6 fruit fly cellular contexts compared by ENCODE assay signal in genomic region chrX:13287854-13288376, dm6.
TF ChIP-seq lines count a peak whose summit lies in the region.

Remo (plus strand) TSS chrX:13288051.

- TF ChIP-seq CTCF in S2 (optimal IDR thresholded peaks at IDR 0.05; lab: Kevin White, UChicago) = peak; percentile 10 to 40
- peak; percentile 40 for TF ChIP-seq CTCF in whole organism, embryonic (GFP tag; optimal IDR thresholded peaks at IDR 0.05; lab: Kevin White, UChicago)

TF ChIP-seq in whole organism, adult, 20 proteins besides CTCF, POLR2A, EP300 and RAD21:
- TF ChIP-seq CG7045 (GFP tag; optimal IDR thresholded peaks at IDR 0.05; lab: Kevin White, UChicago) (no peak), pad (GFP tag; optimal IDR thresholded peaks at IDR 0.05; lab: Kevin White, UChicago) (peak; percentile 31), toe (GFP tag; optimal IDR thresholded peaks at IDR 0.05; lab: Kevin White, UChicago) (no peak), Mnt (GFP tag; optimal IDR thresholded peaks at IDR 0.05; lab: Kevin White, UChicago) (peak; percentile 20), ovo (GFP tag; optimal IDR thresholded peaks at IDR 0.05; lab: Kevin White, UChicago) (peak; percentile 12), cnc (optimal IDR thresholded peaks at IDR 0.05; lab: Kevin White, UChicago) (no peak), Hr96 (GFP tag; optimal IDR thresholded peaks at IDR 0.05; lab: Kevin White, UChicago) (no peak), CG7101 (tag; optimal IDR thresholded peaks at IDR 0.05; lab: Kevin White, UChicago) (peak; percentile 31), CG11617 (GFP tag; optimal IDR thresholded peaks at IDR 0.05; lab: Kevin White, UChicago) (peak; percentile 5), tj (GFP tag; optimal IDR thresholded peaks at IDR 0.05; lab: Kevin White, UChicago) (peak; percentile 34), bab1 (GFP tag; optimal IDR thresholded peaks at IDR 0.05; lab: Kevin White, UChicago) (peak; percentile 26), Clk (GFP tag; optimal IDR thresholded peaks at IDR 0.05; lab: Kevin White, UChicago) (no peak)
TF ChIP-seq in whole organism, adult: peak in this region for 7.

TF ChIP-seq in whole organism, embryonic, 481 proteins besides CTCF, POLR2A, EP300 and RAD21 (continues in another document):
- TF ChIP-seq crc (GFP tag; optimal IDR thresholded peaks at IDR 0.05; lab: Kevin White, UChicago) (no peak), CG34376 (GFP tag; optimal IDR thresholded peaks at IDR 0.05; lab: Kevin White, UChicago) (no peak), NK7.1 (GFP tag; optimal IDR thresholded peaks at IDR 0.05; lab: Kevin White, UChicago) (no peak), cad (GFP tag; optimal IDR thresholded peaks at IDR 0.05; lab: Kevin White, UChicago) (no peak), CG11560 (tag; IDR thresholded peaks at IDR 0.05; lab: Robert Waterston, UW) (no peak), CG18764 (GFP tag; optimal IDR thresholded peaks at IDR 0.05; lab: Kevin White, UChicago) (no peak), D (optimal IDR thresholded peaks at IDR 0.05; lab: Kevin White, UChicago) (no peak), D (GFP tag; optimal IDR thresholded peaks at IDR 0.05; lab: Kevin White, UChicago) (no peak), sqz (GFP tag; optimal IDR thresholded peaks at IDR 0.05; lab: Kevin White, UChicago) (peak; percentile 78), lov (optimal IDR thresholded peaks at IDR 0.05; lab: Kevin White, UChicago) (no peak), lov (GFP tag; IDR thresholded peaks at IDR 0.05; lab: Robert Waterston, UW) (no peak), MESR4 (GFP tag; optimal IDR thresholded peaks at IDR 0.05; lab: Kevin White, UChicago) (peak; percentile 92), pita (GFP tag; optimal IDR thresholded peaks at IDR 0.05; lab: Kevin White, UChicago) (peak; percentile 78), sd (tag; optimal IDR thresholded peaks at IDR 0.05; lab: Kevin White, UChicago) (peak; percentile 15), vvl (GFP tag; IDR thresholded peaks at IDR 0.05; lab: Robert Waterston, UW) (no peak), CG14050 (GFP tag; IDR thresholded peaks at IDR 0.05; lab: Robert Waterston, UW) (no peak), tin (GFP tag; optimal IDR thresholded peaks at IDR 0.05; lab: Kevin White, UChicago) (no peak), Nf-YA (GFP tag; IDR thresholded peaks at IDR 0.05; lab: Robert Waterston, UW) (no peak), CG3065 (GFP tag; optimal IDR thresholded peaks at IDR 0.05; lab: Kevin White, UChicago) (no peak), da (GFP tag; optimal IDR thresholded peaks at IDR 0.05; lab: Kevin White, UChicago) (no peak), CG15696 (tag; optimal IDR thresholded peaks at IDR 0.05; lab: Kevin White, UChicago) (no peak)

TF ChIP-seq in whole organism, prepupa, 60 proteins besides CTCF, POLR2A, EP300 and RAD21 (continues in another document):
- TF ChIP-seq CG6792 (GFP tag; optimal IDR thresholded peaks at IDR 0.05; lab: Kevin White, UChicago) (no peak), Eip75B (GFP tag; optimal IDR thresholded peaks at IDR 0.05; lab: Kevin White, UChicago) (no peak), Hr39 (GFP tag; optimal IDR thresholded peaks at IDR 0.05; lab: Kevin White, UChicago) (no peak), CG8319 (GFP tag; optimal IDR thresholded peaks at IDR 0.05; lab: Kevin White, UChicago) (no peak), CG6854 (GFP tag; optimal IDR thresholded peaks at IDR 0.05; lab: Kevin White, UChicago) (peak; percentile 26), CG10631 (GFP tag; optimal IDR thresholded peaks at IDR 0.05; lab: Kevin White, UChicago) (no peak), Hr38 (GFP tag; optimal IDR thresholded peaks at IDR 0.05; lab: Kevin White, UChicago) (no peak), acj6 (GFP tag; optimal IDR thresholded peaks at IDR 0.05; lab: Kevin White, UChicago) (no peak), CG10669 (GFP tag; optimal IDR thresholded peaks at IDR 0.05; lab: Kevin White, UChicago) (no peak), CG1621 (tag; optimal IDR thresholded peaks at IDR 0.05; lab: Kevin White, UChicago) (no peak), CG4318 (GFP tag; optimal IDR thresholded peaks at IDR 0.05; lab: Kevin White, UChicago) (no peak), fkh (GFP tag; optimal IDR thresholded peaks at IDR 0.05; lab: Kevin White, UChicago) (no peak), CG8119 (GFP tag; IDR thresholded peaks at IDR 0.05; lab: Robert Waterston, UW) (no peak), achi (GFP tag; optimal IDR thresholded peaks at IDR 0.05; lab: Kevin White, UChicago) (no peak), CG11762 (GFP tag; optimal IDR thresholded peaks at IDR 0.05; lab: Kevin White, UChicago; ENCODE audit: insufficient read depth) (no peak), ss (GFP tag; optimal IDR thresholded peaks at IDR 0.05; lab: Kevin White, UChicago) (no peak), Eip78C (GFP tag; lab: Kevin White, UChicago) (peak; percentile 32), CG3919 (GFP tag; optimal IDR thresholded peaks at IDR 0.05; lab: Kevin White, UChicago) (no peak), svp (GFP tag; lab: Kevin White, UChicago) (peak; percentile 59), Sox15 (GFP tag; optimal IDR thresholded peaks at IDR 0.05; lab: Kevin White, UChicago) (no peak), dsx (GFP tag; optimal IDR thresholded peaks at IDR 0.05; lab: Kevin White, UChicago; ENCODE audit: poor library complexity, severe bottlenecking) (no peak), esn (GFP tag; optimal IDR thresholded peaks at IDR 0.05; lab: Kevin White, UChicago) (peak; percentile 17)

TF ChIP-seq in whole organism, pupa, 21 proteins besides CTCF, POLR2A, EP300 and RAD21:
- TF ChIP-seq EcR (GFP tag; optimal IDR thresholded peaks at IDR 0.05; lab: Kevin White, UChicago) (peak; percentile 66), CG17806 (tag; optimal IDR thresholded peaks at IDR 0.05; lab: Kevin White, UChicago) (no peak), CG9948 (tag; optimal IDR thresholded peaks at IDR 0.05; lab: Kevin White, UChicago) (no peak), CG13204 (GFP tag; optimal IDR thresholded peaks at IDR 0.05; lab: Kevin White, UChicago) (no peak), Pif1B (GFP tag; optimal IDR thresholded peaks at IDR 0.05; lab: Kevin White, UChicago) (no peak)

TF ChIP-seq in whole organism, wandering third instar larva, 38 proteins besides CTCF, POLR2A, EP300 and RAD21:
- no peak for TF ChIP-seq psq (GFP tag; optimal IDR thresholded peaks at IDR 0.05; lab: Kevin White, UChicago)
- TF ChIP-seq Hr83 (GFP tag; optimal IDR thresholded peaks at IDR 0.05; lab: Kevin White, UChicago; ENCODE audit: poor library complexity, severe bottlenecking) = no peak
- TF ChIP-seq OdsH (GFP tag; optimal IDR thresholded peaks at IDR 0.05; lab: Kevin White, UChicago) = peak; percentile 0
- no peak for TF ChIP-seq lola (GFP tag; optimal IDR thresholded peaks at IDR 0.05; lab: Kevin White, UChicago)
- TF ChIP-seq Rel (GFP tag; optimal IDR thresholded peaks at IDR 0.05; lab: Kevin White, UChicago) = no peak
- TF ChIP-seq Rel (tag; optimal IDR thresholded peaks at IDR 0.05; lab: Kevin White, UChicago) = peak; percentile 38
- TF ChIP-seq foxo (GFP tag; optimal IDR thresholded peaks at IDR 0.05; lab: Kevin White, UChicago) = no peak
- no peak for TF ChIP-seq Dfd (GFP tag; optimal IDR thresholded peaks at IDR 0.05; lab: Kevin White, UChicago)
- TF ChIP-seq Mio (GFP tag; optimal IDR thresholded peaks at IDR 0.05; lab: Kevin White, UChicago) = no peak
- no peak for TF ChIP-seq N (GFP tag; optimal IDR thresholded peaks at IDR 0.05; lab: Kevin White, UChicago)
